Worm (Caenorhabditis elegans) whole organism, L4 larva: ENCODE data around the gene F52E10.4.

Experiments
- F37D6.2 ChIP-seq: sonication (generic microtip); optimal IDR thresholded peaks from 2 replicates; lab custom pipeline; 2016; ENCODE audit warnings: mild to moderate bottlenecking, missing genetic modification characterization, missing compliant biosample characterization
- R02D3.7 ChIP-seq: fragments of 150-350 bp; sonication (generic microtip); optimal IDR thresholded peaks from 3 replicates; lab custom pipeline; 2014; ENCODE audit warnings: missing biosample characterization, missing genetic modification characterization
- Y5F2A.4 ChIP-seq: fragments of 200-800 bp; sonication (Bioruptor generic); optimal IDR thresholded peaks from 2 replicates; lab custom pipeline; 2018; ENCODE audit warnings: mild to moderate bottlenecking, missing genetic modification characterization, missing compliant biosample characterization
- Y75B8A.6 ChIP-seq: fragments of 200-800 bp; sonication (Bioruptor generic); IDR thresholded peaks from 2 replicates; pipeline ENCODE4 v1.3.6; 2022; ENCODE audit warnings: missing genetic modification reagents, missing genetic modification characterization, missing compliant biosample characterization
- ZK546.5 ChIP-seq, 2 experiments: sonication (generic microtip); optimal IDR thresholded peaks; 2 replicates each; lab custom pipeline; 2017; ENCODE audit warnings: missing biosample characterization in 2 of 2, missing genetic modification characterization in 2 of 2
- attf-4 ChIP-seq: sonication (generic microtip); optimal IDR thresholded peaks from 3 replicates; lab custom pipeline; 2017; ENCODE audit warnings: missing biosample characterization, missing genetic modification characterization
- ceh-20 ChIP-seq: fragments of 200-800 bp; sonication (Bioruptor generic); IDR thresholded peaks from 2 replicates; pipeline ENCODE4 v1.3.6; 2022; ENCODE audit warnings: missing genetic modification reagents, missing genetic modification characterization, missing compliant biosample characterization
- ceh-28 ChIP-seq: fragments of 150-350 bp; optimal IDR thresholded peaks from 2 replicates; lab custom pipeline; 2014; ENCODE audit warnings: missing biosample characterization, missing genetic modification reagents, missing genetic modification characterization
- cey-2 ChIP-seq: sonication (generic microtip); optimal IDR thresholded peaks from 3 replicates; lab custom pipeline; 2017; ENCODE audit warnings: missing genetic modification characterization, mild to moderate bottlenecking, missing compliant biosample characterization, antibody characterized with exemption, borderline replicate concordance; ENCODE audit not compliant: insufficient read depth
- daf-12 ChIP-seq: fragments of 150-350 bp; optimal IDR thresholded peaks from 2 replicates; lab custom pipeline; 2014; ENCODE audit warnings: missing biosample characterization, missing genetic modification reagents, missing genetic modification characterization
- daf-16 ChIP-seq, 3 experiments: sonication (generic microtip); optimal IDR thresholded peaks; 2 replicates each; lab custom pipeline; 2016 to 2017; ENCODE audit warnings: missing genetic modification characterization in 3 of 3, missing genetic modification reagents in 3 of 3, mild to moderate bottlenecking in 2 of 3, missing compliant biosample characterization in 2 of 3, missing biosample characterization in 1 of 3, moderate library complexity in 1 of 3
- daf-19 ChIP-seq: fragments of 200-800 bp; sonication (Bioruptor generic); conservative IDR thresholded peaks from 2 replicates; pipeline ENCODE4 v1.3.6; 2022; ENCODE audit warnings: missing genetic modification characterization, missing compliant biosample characterization
- daf-8 ChIP-seq: fragments of 200-800 bp; sonication (Bioruptor generic); IDR thresholded peaks from 2 replicates; pipeline ENCODE4 v1.3.6; 2022; ENCODE audit warnings: missing genetic modification characterization, missing compliant biosample characterization
- dmd-9 ChIP-seq: fragments of 200-800 bp; sonication (Bioruptor generic); IDR thresholded peaks from 2 replicates; pipeline ENCODE4 v1.3.6; 2022; ENCODE audit warnings: missing genetic modification reagents, missing genetic modification characterization, missing compliant biosample characterization
- dpl-1 ChIP-seq: fragments of 150-350 bp; optimal IDR thresholded peaks from 2 replicates; lab custom pipeline; 2014; ENCODE audit warnings: missing biosample characterization, missing genetic modification reagents, missing genetic modification characterization
- dve-1 ChIP-seq: sonication (generic microtip); optimal IDR thresholded peaks from 2 replicates; lab custom pipeline; 2017; ENCODE audit warnings: antibody characterized with exemption, mild to moderate bottlenecking, missing genetic modification characterization, missing compliant biosample characterization; ENCODE audit not compliant: insufficient read depth
- egl-43 ChIP-seq: fragments of 200-800 bp; sonication (Bioruptor generic); IDR thresholded peaks from 2 replicates; pipeline ENCODE4 v1.3.6; 2022; ENCODE audit warnings: missing genetic modification reagents, missing genetic modification characterization, missing compliant biosample characterization
- hlh-30 ChIP-seq: sonication (generic microtip); optimal IDR thresholded peaks from 2 replicates; lab custom pipeline; 2017; ENCODE audit warnings: antibody characterized with exemption, mild to moderate bottlenecking, missing genetic modification characterization, missing compliant biosample characterization; ENCODE audit not compliant: insufficient read depth
- hmg-1.1 ChIP-seq: fragments of 200-800 bp; sonication (Bioruptor generic); IDR thresholded peaks from 2 replicates; pipeline ENCODE4 v1.3.6; 2022; ENCODE audit warnings: missing genetic modification reagents, missing genetic modification characterization, missing compliant biosample characterization
- jun-1 ChIP-seq: fragments of 150-350 bp; optimal IDR thresholded peaks from 2 replicates; lab custom pipeline; 2014; ENCODE audit warnings: missing biosample characterization, missing genetic modification reagents, missing genetic modification characterization
- lim-7 ChIP-seq: fragments of 200-800 bp; sonication (Bioruptor generic); IDR thresholded peaks from 2 replicates; pipeline ENCODE4 v1.3.6; 2022; ENCODE audit warnings: missing genetic modification characterization, missing compliant biosample characterization
- lin-1 ChIP-seq: fragments of 200-800 bp; sonication (Bioruptor generic); IDR thresholded peaks from 2 replicates; pipeline ENCODE4 v1.3.6; 2022; ENCODE audit warnings: missing genetic modification reagents, missing genetic modification characterization, missing compliant biosample characterization
- lin-13 ChIP-seq: fragments of 150-350 bp; optimal IDR thresholded peaks from 2 replicates; lab custom pipeline; 2014; ENCODE audit warnings: missing biosample characterization, missing genetic modification reagents, missing genetic modification characterization
- lin-38 ChIP-seq: fragments of 200-800 bp; sonication (Bioruptor generic); IDR thresholded peaks from 2 replicates; pipeline ENCODE4 v1.3.6; 2022; ENCODE audit warnings: missing genetic modification reagents, missing genetic modification characterization, missing compliant biosample characterization
- madf-5 ChIP-seq, 2 experiments: fragments of 200-800 bp; sonication (Bioruptor generic); IDR thresholded peaks; 2 replicates each; pipeline ENCODE4 v1.3.6; 2022; ENCODE audit warnings: missing compliant biosample characterization in 2 of 2, missing genetic modification characterization in 2 of 2
- mdl-1 ChIP-seq, 2 experiments: fragments of 150-350 bp in 1 of 2; sonication (generic microtip) in 1 of 2; optimal IDR thresholded peaks; 2 replicates each; lab custom pipeline; 2014 to 2017; ENCODE audit warnings: missing biosample characterization in 2 of 2, missing genetic modification characterization in 2 of 2
- mdt-29 ChIP-seq: fragments of 200-800 bp; sonication (Bioruptor generic); IDR thresholded peaks from 2 replicates; pipeline ENCODE4 v1.3.6; 2022; ENCODE audit warnings: missing genetic modification reagents, missing genetic modification characterization, missing compliant biosample characterization
- mep-1 ChIP-seq: fragments of 150-350 bp; sonication (generic microtip); optimal IDR thresholded peaks from 3 replicates; lab custom pipeline; 2014; ENCODE audit warnings: missing biosample characterization, missing genetic modification characterization
- mxl-2 ChIP-seq: fragments of 200-800 bp; sonication (Bioruptor generic); conservative IDR thresholded peaks from 2 replicates; pipeline ENCODE4 v1.3.6; 2022; ENCODE audit warnings: missing genetic modification reagents, missing genetic modification characterization, missing compliant biosample characterization
- nhr-10 ChIP-seq: fragments of 150-350 bp; optimal IDR thresholded peaks from 2 replicates; lab custom pipeline; 2014; ENCODE audit warnings: missing biosample characterization, missing genetic modification characterization
- nhr-102 ChIP-seq: sonication (generic microtip); optimal IDR thresholded peaks from 2 replicates; lab custom pipeline; 2016; ENCODE audit warnings: mild to moderate bottlenecking, missing genetic modification characterization, moderate library complexity, missing compliant biosample characterization
- nhr-111 ChIP-seq: fragments of 200-800 bp; sonication (Bioruptor generic); optimal IDR thresholded peaks from 2 replicates; lab custom pipeline; 2018; ENCODE audit warnings: mild to moderate bottlenecking, missing genetic modification characterization, missing compliant biosample characterization
- nhr-28 ChIP-seq: fragments of 150-350 bp; optimal IDR thresholded peaks from 2 replicates; lab custom pipeline; 2014; ENCODE audit warnings: missing biosample characterization, missing genetic modification characterization
- nhr-6 ChIP-seq: fragments of 150-350 bp; optimal IDR thresholded peaks from 2 replicates; lab custom pipeline; 2014; ENCODE audit warnings: missing biosample characterization, missing genetic modification characterization
- nhr-77 ChIP-seq: fragments of 150-350 bp; optimal IDR thresholded peaks from 2 replicates; lab custom pipeline; 2014; ENCODE audit warnings: missing biosample characterization, missing genetic modification characterization
- rbr-2 ChIP-seq: sonication (generic microtip); optimal IDR thresholded peaks from 2 replicates; lab custom pipeline; 2016; ENCODE audit warnings: missing genotype, missing genetic modification characterization, missing compliant biosample characterization
- set-16 ChIP-seq: fragments of 200-800 bp; sonication (Bioruptor generic); IDR thresholded peaks from 2 replicates; pipeline ENCODE4 v1.3.6; 2022; ENCODE audit warnings: missing genetic modification reagents, missing genetic modification characterization, missing compliant biosample characterization
- snpc-1.2 ChIP-seq: fragments of 200-800 bp; sonication (Bioruptor generic); IDR thresholded peaks from 2 replicates; pipeline ENCODE4 v1.3.6; 2022; ENCODE audit warnings: missing genetic modification reagents, missing genetic modification characterization, missing compliant biosample characterization
- snpc-4 ChIP-seq: fragments of 150-350 bp; optimal IDR thresholded peaks from 2 replicates; lab custom pipeline; 2014; ENCODE audit warnings: missing biosample characterization, missing genetic modification characterization
- spr-3 ChIP-seq: fragments of 200-800 bp; sonication (Bioruptor generic); optimal IDR thresholded peaks from 2 replicates; lab custom pipeline; 2018; ENCODE audit warnings: mild to moderate bottlenecking, missing genetic modification characterization, missing compliant biosample characterization
- tra-1 ChIP-seq: fragments of 200-800 bp; sonication (Bioruptor generic); IDR thresholded peaks from 2 replicates; pipeline ENCODE4 v1.3.6; 2022; ENCODE audit warnings: missing genetic modification reagents, missing genetic modification characterization, missing compliant biosample characterization
- vab-7 ChIP-seq: fragments of 200-800 bp; sonication (Bioruptor generic); IDR thresholded peaks from 2 replicates; pipeline ENCODE4 v1.3.6; 2022; ENCODE audit warnings: missing genetic modification reagents, missing genetic modification characterization, missing compliant biosample characterization
- zag-1 ChIP-seq: fragments of 150-350 bp; optimal IDR thresholded peaks from 2 replicates; lab custom pipeline; 2014; ENCODE audit warnings: missing biosample characterization, missing genetic modification characterization
- ztf-11 ChIP-seq: fragments of 150-350 bp; optimal IDR thresholded peaks from 2 replicates; lab custom pipeline; 2014; ENCODE audit warnings: missing biosample characterization, missing genetic modification characterization
- ztf-7 ChIP-seq: fragments of 150-350 bp; optimal IDR thresholded peaks from 2 replicates; lab custom pipeline; 2014; ENCODE audit warnings: missing biosample characterization, missing genetic modification characterization

The F52E10.4 gene

DNA sequence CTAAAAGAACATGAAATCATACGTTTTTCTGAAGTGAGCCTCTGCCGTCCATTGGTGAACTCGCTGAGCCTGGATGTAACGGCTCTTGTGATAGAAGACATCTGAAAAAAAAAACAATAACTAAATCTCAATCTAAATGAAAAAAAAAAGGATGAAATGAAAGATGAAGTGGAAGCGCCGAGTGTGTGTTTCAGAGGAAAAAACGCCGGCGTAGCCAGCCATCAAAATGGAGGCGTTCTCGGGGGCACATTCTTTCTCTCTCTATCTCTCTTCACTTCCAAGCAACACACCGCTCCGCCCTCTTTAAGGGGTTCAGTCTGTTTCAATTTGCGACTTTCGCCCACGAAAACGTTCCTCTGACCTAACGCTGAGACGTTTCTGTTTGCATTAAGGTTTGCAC lies 24.8 kb upstream of the F52E10.4 start, which contains the start of gene T01B4.3:
T01B4.3 (minus strand) TSS at position 101 of the 400 bp plus-strand sequence.
- no peak for TF ChIP-seq snpc-4 (tag; lab: Kevin White, UChicago)
- no peak for TF ChIP-seq hlh-30 (tag; lab: Kevin White, UChicago)
- no peak for TF ChIP-seq ceh-20 (GFP tag; lab: Robert Waterston, UW)
- no peak for TF ChIP-seq Y5F2A.4 (GFP tag; lab: Kevin White, UChicago)
- no peak for TF ChIP-seq daf-8 (GFP tag; lab: Robert Waterston, UW)
- no peak for TF ChIP-seq snpc-1.2
- TF ChIP-seq R02D3.7 (tag; lab: Kevin White, UChicago) = no peak
- no peak for TF ChIP-seq attf-4 (tag; lab: Kevin White, UChicago)
- no peak for TF ChIP-seq nhr-77 (tag; lab: Kevin White, UChicago)
- TF ChIP-seq nhr-111 (GFP tag; lab: Kevin White, UChicago) = no peak
- no peak for TF ChIP-seq ztf-7
- TF ChIP-seq ztf-11 (tag; lab: Kevin White, UChicago) = no peak
- no peak for TF ChIP-seq lin-38 (GFP tag; lab: Robert Waterston, UW)
- TF ChIP-seq tra-1 (GFP tag; lab: Robert Waterston, UW) = no peak
- TF ChIP-seq dve-1 (tag; lab: Kevin White, UChicago) = no peak
- no peak for TF ChIP-seq daf-12 (tag; lab: Kevin White, UChicago)
- no peak for TF ChIP-seq nhr-102
- no peak for TF ChIP-seq nhr-6 (tag; lab: Kevin White, UChicago)

DNA sequence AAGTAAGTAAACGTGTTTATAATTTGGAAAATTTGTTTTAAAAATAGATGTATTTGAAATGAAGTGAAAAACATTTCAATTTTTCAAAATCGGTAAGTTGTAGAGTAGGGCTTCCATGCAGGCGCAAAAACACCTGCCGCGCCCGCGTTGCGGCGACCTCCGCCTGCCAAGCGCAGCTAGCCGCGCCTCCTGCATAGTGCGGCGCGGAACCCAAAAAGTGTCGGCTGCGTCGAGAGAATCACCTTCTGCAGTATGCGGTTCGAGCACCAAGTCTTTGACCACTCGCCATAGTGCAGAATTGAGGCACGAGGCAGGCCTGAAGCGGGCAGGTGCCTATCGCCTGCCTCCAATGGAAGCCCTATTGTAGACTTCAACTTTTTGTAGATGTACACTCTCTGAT lies 16.9 kb upstream of the F52E10.4 start:
- TF ChIP-seq set-16 = peak; percentile 93
- no peak for TF ChIP-seq F37D6.2 (tag; lab: Kevin White, UChicago)
- TF ChIP-seq egl-43 (GFP tag; lab: Robert Waterston, UW) = 0 out of 2 replicates have a peak, but pooled peaks have one; percentile 47

DNA sequence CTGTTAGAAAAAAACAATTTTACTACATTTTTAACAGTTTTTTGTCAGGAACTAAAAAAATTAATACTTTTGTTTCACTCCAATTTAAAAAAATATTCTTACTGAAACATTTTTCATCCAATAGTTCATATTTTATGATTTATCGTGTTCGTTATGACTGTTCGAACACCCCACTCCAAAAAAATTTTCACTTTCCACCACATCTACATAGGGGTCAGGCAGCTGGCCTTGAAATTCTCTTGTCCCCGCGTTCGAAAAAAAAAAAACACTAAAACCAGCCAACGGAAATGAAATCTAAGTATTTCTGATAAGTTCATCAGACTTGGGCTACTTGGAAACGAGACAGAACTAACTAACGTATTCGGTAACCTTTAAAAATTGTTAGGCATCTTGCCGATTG lies 13.3 kb upstream of the F52E10.4 start, which contains the start of gene twk-22:
twk-22 (plus strand) TSS at position 301 of the 400 bp plus-strand sequence.
- no peak for TF ChIP-seq hmg-1.1 (GFP tag; lab: Robert Waterston, UW)

DNA sequence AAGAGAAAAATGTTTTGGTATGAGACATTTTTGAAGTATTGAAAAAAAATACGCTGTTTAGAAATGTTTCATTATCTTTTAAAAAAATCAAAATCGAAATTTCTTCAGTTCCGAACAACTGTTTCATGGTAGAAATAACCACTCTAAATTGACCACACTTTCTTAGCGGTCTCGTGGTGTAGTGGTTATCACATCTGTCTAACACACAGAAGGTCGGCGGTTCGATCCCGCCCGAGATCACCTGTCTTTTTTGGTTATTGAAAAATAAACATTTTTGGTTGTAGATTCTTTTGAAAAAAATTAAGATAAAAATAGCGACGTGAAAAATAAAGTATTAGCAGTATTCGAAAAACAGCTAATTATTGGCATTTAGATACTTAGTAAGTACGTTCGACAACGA lies 7.6 kb upstream of the F52E10.4 start:
- 0 out of 2 replicates have a peak, but pooled peaks have one; percentile 47 for TF ChIP-seq lin-1 (GFP tag; lab: Robert Waterston, UW)
- TF ChIP-seq R02D3.7 (tag; lab: Kevin White, UChicago) = no peak
- TF ChIP-seq dpl-1 (GFP tag; lab: Kevin White, UChicago) = peak; percentile 5
- peak; percentile 2 for TF ChIP-seq rbr-2 (tag; lab: Kevin White, UChicago)
- no peak for TF ChIP-seq mxl-2 (GFP tag; lab: Robert Waterston, UW)
- no peak for TF ChIP-seq dmd-9
- TF ChIP-seq ceh-28 (tag; lab: Kevin White, UChicago) = no peak
- TF ChIP-seq madf-5 (GFP tag; IDR thresholded peaks at IDR 0.05; lab: Robert Waterston, UW) = no peak
- peak; percentile 70; the same call in 1 of the 2 replicates for TF ChIP-seq vab-7 (GFP tag; lab: Robert Waterston, UW)
- TF ChIP-seq lin-13 (GFP tag; lab: Kevin White, UChicago) = peak; percentile 1
- no peak for TF ChIP-seq ZK546.5 (tag; optimal IDR thresholded peaks at IDR 0.05; lab: Kevin White, UChicago)
- TF ChIP-seq ceh-20 (GFP tag; lab: Robert Waterston, UW) = 0 out of 2 replicates have a peak, but pooled peaks have one; percentile 25
- TF ChIP-seq dve-1 (tag; lab: Kevin White, UChicago) = peak; percentile 65
- TF ChIP-seq daf-16 (GFP tag; optimal IDR thresholded peaks at IDR 0.05; lab: Kevin White, UChicago) = peak in 1 of 2 experiments; percentile 77
- TF ChIP-seq daf-16 (tag; optimal IDR thresholded peaks at IDR 0.05; lab: Kevin White, UChicago) = peak; percentile 59
- TF ChIP-seq jun-1 = no peak
- peak; percentile 12 for TF ChIP-seq nhr-28 (tag; lab: Kevin White, UChicago)
- no peak for TF ChIP-seq daf-19 (GFP tag; lab: Robert Waterston, UW)
- no peak for TF ChIP-seq mep-1
- TF ChIP-seq cey-2 (tag; lab: Kevin White, UChicago) = no peak
- TF ChIP-seq nhr-10 = no peak
- TF ChIP-seq mdt-29 = no peak
- no peak for TF ChIP-seq mdl-1 (tag; optimal IDR thresholded peaks at IDR 0.05; lab: Kevin White, UChicago)
- TF ChIP-seq spr-3 (GFP tag; lab: Kevin White, UChicago) = no peak
- TF ChIP-seq nhr-77 (tag; lab: Kevin White, UChicago) = no peak
- no peak for TF ChIP-seq zag-1
- peak; percentile 76 for TF ChIP-seq snpc-1.2
- no peak for TF ChIP-seq Y75B8A.6 (GFP tag; lab: Robert Waterston, UW)
- peak; percentile 82 for TF ChIP-seq lim-7
